Worm (Caenorhabditis elegans) whole organism, young adult: ENCODE results near the gene W05E10.2.

ENCODE experiments used
- B0035.1 ChIP-seq: sonication (generic microtip); optimal IDR thresholded peaks from 2 replicates; lab custom pipeline; 2016; ENCODE audit warnings: missing genetic modification characterization, mild to moderate bottlenecking, missing compliant biosample characterization, missing genotype, missing genetic modification reagents
- C06A6.2 ChIP-seq: fragments of 200-800 bp; sonication (Bioruptor generic); conservative IDR thresholded peaks from 2 replicates; pipeline ENCODE4 v1.3.6; 2022; ENCODE audit warnings: missing genetic modification characterization, missing compliant biosample characterization
- F10E7.11 ChIP-seq: sonication (generic microtip); optimal IDR thresholded peaks from 2 replicates; lab custom pipeline; 2017; ENCODE audit warnings: mild to moderate bottlenecking, missing genetic modification characterization, moderate library complexity, missing compliant biosample characterization
- F52B5.7 ChIP-seq: sonication (generic microtip); optimal IDR thresholded peaks from 2 replicates; lab custom pipeline; 2016; ENCODE audit warnings: mild to moderate bottlenecking, missing genetic modification characterization, missing compliant biosample characterization
- F55B11.4 ChIP-seq: sonication (generic microtip); optimal IDR thresholded peaks from 2 replicates; lab custom pipeline; 2016; ENCODE audit warnings: missing compliant biosample characterization, missing genetic modification characterization, borderline replicate concordance; ENCODE audit not compliant: insufficient read depth
- F57C9.4 ChIP-seq: sonication (generic microtip); optimal IDR thresholded peaks from 2 replicates; lab custom pipeline; 2017; ENCODE audit warnings: mild to moderate bottlenecking, missing genetic modification characterization, missing compliant biosample characterization
- K11D2.4 ChIP-seq: fragments of 200-800 bp; sonication (Bioruptor generic); IDR thresholded peaks from 2 replicates; pipeline ENCODE4 v1.3.6; 2022; ENCODE audit warnings: missing genetic modification reagents, missing genetic modification characterization, missing compliant biosample characterization
- T07F8.4 ChIP-seq: sonication (generic microtip); optimal IDR thresholded peaks from 2 replicates; lab custom pipeline; 2016; ENCODE audit warnings: mild to moderate bottlenecking, missing genetic modification characterization, moderate library complexity, missing compliant biosample characterization
- Y79H2A.3 ChIP-seq: fragments of 200-800 bp; sonication (Bioruptor generic); conservative IDR thresholded peaks from 2 replicates; pipeline ENCODE4 v1.3.6; 2022; ENCODE audit warnings: missing genetic modification reagents, missing genetic modification characterization, missing compliant biosample characterization
- aptf-3 ChIP-seq: fragments of 200-800 bp; sonication (Bioruptor generic); IDR thresholded peaks from 2 replicates; pipeline ENCODE4 v1.3.6; 2022; ENCODE audit warnings: missing genetic modification characterization, missing compliant biosample characterization
- atf-7 ChIP-seq: sonication (generic microtip); optimal IDR thresholded peaks from 2 replicates; lab custom pipeline; 2017; ENCODE audit warnings: mild to moderate bottlenecking, missing genetic modification characterization, missing compliant biosample characterization
- bed-2 ChIP-seq: fragments of 200-800 bp; sonication (Bioruptor generic); IDR thresholded peaks from 2 replicates; pipeline ENCODE4 v1.3.6; 2022; ENCODE audit warnings: missing genetic modification reagents, missing genetic modification characterization, missing compliant biosample characterization
- ceh-27 ChIP-seq: fragments of 200-800 bp; sonication (Bioruptor generic); optimal IDR thresholded peaks from 2 replicates; lab custom pipeline; 2018; ENCODE audit warnings: mild to moderate bottlenecking, missing genetic modification characterization, moderate library complexity, missing compliant biosample characterization
- ceh-58 ChIP-seq: fragments of 200-800 bp; sonication (Bioruptor generic); IDR thresholded peaks from 2 replicates; pipeline ENCODE4 v1.3.6; 2022; ENCODE audit warnings: missing genetic modification characterization, missing compliant biosample characterization
- chd-7 ChIP-seq: sonication (generic microtip); optimal IDR thresholded peaks from 2 replicates; lab custom pipeline; 2016; ENCODE audit warnings: mild to moderate bottlenecking, missing genetic modification characterization, moderate library complexity, missing compliant biosample characterization
- dpff-1 ChIP-seq: sonication (generic microtip); optimal IDR thresholded peaks from 2 replicates; lab custom pipeline; 2017; ENCODE audit warnings: mild to moderate bottlenecking, missing genetic modification characterization, missing compliant biosample characterization
- dpl-1 ChIP-seq: fragments of 150-350 bp; optimal IDR thresholded peaks from 2 replicates; lab custom pipeline; 2014; ENCODE audit warnings: missing biosample characterization, missing genetic modification reagents, missing genetic modification characterization
- efl-1 ChIP-seq: fragments of 150-350 bp; optimal IDR thresholded peaks from 2 replicates; lab custom pipeline; 2014; ENCODE audit warnings: missing biosample characterization, missing genetic modification reagents, missing genetic modification characterization
- egrh-3 ChIP-seq: fragments of 200-800 bp; sonication (Bioruptor generic); IDR thresholded peaks from 2 replicates; pipeline ENCODE4 v1.3.6; 2022; ENCODE audit warnings: missing genetic modification reagents, missing genetic modification characterization, missing compliant biosample characterization
- ekl-4 ChIP-seq: fragments of 200-800 bp; sonication (Bioruptor generic); IDR thresholded peaks from 2 replicates; pipeline ENCODE4 v1.3.6; 2022; ENCODE audit warnings: missing genetic modification reagents, missing genetic modification characterization, missing compliant biosample characterization
- gei-17 ChIP-seq: fragments of 200-800 bp; sonication (Bioruptor generic); optimal IDR thresholded peaks from 2 replicates; lab custom pipeline; 2018; ENCODE audit warnings: mild to moderate bottlenecking, missing genetic modification characterization, missing compliant biosample characterization
- him-1 ChIP-seq: sonication (generic microtip); optimal IDR thresholded peaks from 2 replicates; lab custom pipeline; 2016; ENCODE audit warnings: missing genotype, missing genetic modification reagents, missing genetic modification characterization, missing compliant biosample characterization
- hlh-12 ChIP-seq: sonication (generic microtip); optimal IDR thresholded peaks from 2 replicates; lab custom pipeline; 2016; ENCODE audit warnings: missing genetic modification characterization, missing compliant biosample characterization
- hmg-1.2 ChIP-seq: fragments of 200-800 bp; sonication (Bioruptor generic); IDR thresholded peaks from 2 replicates; pipeline ENCODE4 v1.3.6; 2022; ENCODE audit warnings: missing genetic modification reagents, missing genetic modification characterization, missing compliant biosample characterization
- hmg-20 ChIP-seq: fragments of 200-800 bp; sonication (Bioruptor generic); IDR thresholded peaks from 2 replicates; pipeline ENCODE4 v1.3.6; 2022; ENCODE audit warnings: missing genetic modification reagents, missing genetic modification characterization, missing compliant biosample characterization
- lin-35 ChIP-seq, 3 experiments: fragments of 150-350 bp in 2 of 3; sonication (generic microtip) in 1 of 3; optimal IDR thresholded peaks; 2 replicates each; lab custom pipeline; 2014 to 2018; ENCODE audit warnings: missing biosample characterization in 3 of 3, missing genetic modification characterization in 3 of 3, missing genetic modification reagents in 3 of 3
- madf-8 ChIP-seq: fragments of 200-800 bp; sonication (Bioruptor generic); conservative IDR thresholded peaks from 2 replicates; pipeline ENCODE4 v1.3.6; 2022; ENCODE audit warnings: missing genetic modification reagents, missing genetic modification characterization, missing compliant biosample characterization
- mel-28 ChIP-seq: sonication (generic microtip); optimal IDR thresholded peaks from 2 replicates; lab custom pipeline; 2016; ENCODE audit warnings: borderline replicate concordance, mild to moderate bottlenecking, missing genetic modification characterization, missing compliant biosample characterization
- nfya-2 ChIP-seq: fragments of 200-800 bp; sonication (Bioruptor generic); IDR thresholded peaks from 2 replicates; pipeline ENCODE4 v1.3.6; 2022; ENCODE audit warnings: missing genetic modification reagents, missing genetic modification characterization, missing compliant biosample characterization
- nhr-27 ChIP-seq: fragments of 200-800 bp; sonication (Bioruptor generic); optimal IDR thresholded peaks from 2 replicates; lab custom pipeline; 2018; ENCODE audit warnings: mild to moderate bottlenecking, missing genetic modification characterization, moderate library complexity, missing compliant biosample characterization
- nhr-80 ChIP-seq: sonication (generic microtip); optimal IDR thresholded peaks from 2 replicates; lab custom pipeline; 2016; ENCODE audit warnings: missing genetic modification characterization, missing compliant biosample characterization
- somi-1 ChIP-seq: fragments of 200-800 bp; sonication (Bioruptor generic); optimal IDR thresholded peaks from 2 replicates; lab custom pipeline; 2018; ENCODE audit warnings: mild to moderate bottlenecking, missing genetic modification characterization, missing compliant biosample characterization
- tlf-1 ChIP-seq: fragments of 200-800 bp; sonication (Bioruptor generic); optimal IDR thresholded peaks from 2 replicates; lab custom pipeline; 2018; ENCODE audit warnings: mild to moderate bottlenecking, missing genetic modification characterization, missing compliant biosample characterization
- ztf-18 ChIP-seq: sonication (generic microtip); optimal IDR thresholded peaks from 2 replicates; lab custom pipeline; 2016; ENCODE audit warnings: missing genotype, mild to moderate bottlenecking, missing genetic modification characterization, missing compliant biosample characterization
- ztf-28 ChIP-seq: fragments of 200-800 bp; sonication (Bioruptor generic); IDR thresholded peaks from 2 replicates; pipeline ENCODE4 v1.3.6; 2022; ENCODE audit warnings: missing genetic modification reagents, missing genetic modification characterization, missing compliant biosample characterization
- ztf-3 ChIP-seq: fragments of 200-800 bp; sonication (Bioruptor generic); optimal IDR thresholded peaks from 2 replicates; lab custom pipeline; 2018; ENCODE audit warnings: mild to moderate bottlenecking, missing genetic modification characterization, missing compliant biosample characterization

The W05E10.2 gene

DNA sequence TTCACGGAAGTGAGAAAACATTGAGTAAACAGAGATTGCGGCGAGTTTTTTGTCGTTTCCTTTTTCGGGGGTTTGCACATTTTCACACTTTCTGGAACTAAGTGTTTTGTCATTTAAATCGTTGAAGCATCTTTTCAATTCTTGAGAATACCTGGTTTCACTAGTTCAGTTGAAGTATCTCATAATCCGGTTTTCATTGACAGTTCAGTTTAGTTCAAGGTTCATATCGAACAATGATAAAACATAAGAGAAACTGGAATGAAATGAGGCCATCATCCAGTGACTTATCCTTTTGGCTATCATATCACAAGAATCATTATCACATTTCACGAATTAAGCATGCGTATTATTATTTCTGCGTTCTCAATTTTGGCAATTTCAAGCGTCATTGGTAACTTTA is 19.8 kb upstream of the W05E10.2 start, which contains the start of gene F46F3.3:
F46F3.3 (plus strand) TSS at position 301 of the 400 bp plus-strand sequence.
- TF ChIP-seq hmg-20 (GFP tag; lab: Robert Waterston, UW) = no peak

DNA sequence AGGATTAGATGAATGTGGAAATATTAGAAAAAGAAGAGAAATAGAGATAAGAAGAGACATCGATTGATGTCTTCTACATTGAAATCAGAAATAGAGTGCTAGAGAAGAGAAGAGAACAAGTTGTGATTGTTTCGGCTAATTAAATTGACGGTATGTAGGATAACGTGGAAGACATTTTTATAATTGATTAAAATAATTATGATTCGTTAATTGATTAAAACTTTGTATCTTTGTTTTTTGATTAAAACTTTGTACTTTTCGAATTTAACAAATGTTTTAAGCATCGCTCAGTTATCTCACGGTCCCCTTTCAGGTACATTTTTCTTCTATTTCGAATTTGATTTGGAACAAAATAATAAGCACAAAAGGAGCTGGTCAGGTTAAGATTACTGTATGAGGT is 14.5 kb upstream of the W05E10.2 start, which contains the start of gene lgc-44:
lgc-44 (minus strand) TSS at position 101 of the 400 bp plus-strand sequence.
- no peak for TF ChIP-seq nfya-2 (GFP tag; lab: Robert Waterston, UW)
- TF ChIP-seq F52B5.7 (tag; lab: Kevin White, UChicago) = no peak
- no peak for TF ChIP-seq mel-28
- TF ChIP-seq efl-1 = no peak
- TF ChIP-seq T07F8.4 = no peak
- no peak for TF ChIP-seq atf-7 (tag; lab: Kevin White, UChicago)
- no peak for TF ChIP-seq F57C9.4 (tag; lab: Kevin White, UChicago)
- no peak for TF ChIP-seq nhr-27
- no peak for TF ChIP-seq ekl-4 (GFP tag; lab: Robert Waterston, UW)
- TF ChIP-seq K11D2.4 (GFP tag; lab: Robert Waterston, UW) = no peak
- no peak for TF ChIP-seq hlh-12 (tag; lab: Kevin White, UChicago)
- TF ChIP-seq tlf-1 = no peak
- TF ChIP-seq ceh-27 (GFP tag; lab: Kevin White, UChicago) = no peak

DNA sequence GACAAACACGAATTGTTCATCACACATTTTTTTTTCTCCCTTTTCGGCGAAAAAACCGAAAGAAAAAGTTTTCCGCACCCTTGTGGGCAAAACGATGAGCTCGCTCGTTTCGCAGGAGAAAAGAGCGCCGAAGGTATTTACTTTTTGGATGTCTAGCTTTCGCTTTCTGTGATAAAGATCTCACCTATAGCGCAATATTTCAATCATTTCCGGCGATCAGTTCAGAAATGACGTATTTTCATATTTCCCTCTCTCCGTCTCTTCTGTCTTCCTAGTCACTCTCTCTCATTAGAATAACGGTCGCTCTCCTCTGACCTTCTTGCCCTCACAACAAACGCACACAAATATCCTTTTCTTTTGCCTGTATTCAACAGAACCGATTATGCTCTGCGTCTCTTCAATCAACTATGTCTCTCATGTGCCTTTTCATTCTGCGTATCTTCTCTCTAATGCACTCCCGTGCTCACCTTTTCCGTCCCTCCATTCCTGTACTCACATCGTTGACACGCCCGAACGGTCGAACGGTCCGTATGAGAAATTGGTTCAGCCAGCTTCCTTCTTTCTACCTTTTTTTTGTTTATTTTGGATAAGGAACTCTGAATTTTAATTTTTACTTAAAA is 13.1 kb upstream of the W05E10.2 start:
- TF ChIP-seq ztf-3 (GFP tag; lab: Kevin White, UChicago) (no peak), chd-7 (no peak), somi-1 (no peak), hmg-1.2 (GFP tag; lab: Robert Waterston, UW) (peak; percentile 90)

DNA sequence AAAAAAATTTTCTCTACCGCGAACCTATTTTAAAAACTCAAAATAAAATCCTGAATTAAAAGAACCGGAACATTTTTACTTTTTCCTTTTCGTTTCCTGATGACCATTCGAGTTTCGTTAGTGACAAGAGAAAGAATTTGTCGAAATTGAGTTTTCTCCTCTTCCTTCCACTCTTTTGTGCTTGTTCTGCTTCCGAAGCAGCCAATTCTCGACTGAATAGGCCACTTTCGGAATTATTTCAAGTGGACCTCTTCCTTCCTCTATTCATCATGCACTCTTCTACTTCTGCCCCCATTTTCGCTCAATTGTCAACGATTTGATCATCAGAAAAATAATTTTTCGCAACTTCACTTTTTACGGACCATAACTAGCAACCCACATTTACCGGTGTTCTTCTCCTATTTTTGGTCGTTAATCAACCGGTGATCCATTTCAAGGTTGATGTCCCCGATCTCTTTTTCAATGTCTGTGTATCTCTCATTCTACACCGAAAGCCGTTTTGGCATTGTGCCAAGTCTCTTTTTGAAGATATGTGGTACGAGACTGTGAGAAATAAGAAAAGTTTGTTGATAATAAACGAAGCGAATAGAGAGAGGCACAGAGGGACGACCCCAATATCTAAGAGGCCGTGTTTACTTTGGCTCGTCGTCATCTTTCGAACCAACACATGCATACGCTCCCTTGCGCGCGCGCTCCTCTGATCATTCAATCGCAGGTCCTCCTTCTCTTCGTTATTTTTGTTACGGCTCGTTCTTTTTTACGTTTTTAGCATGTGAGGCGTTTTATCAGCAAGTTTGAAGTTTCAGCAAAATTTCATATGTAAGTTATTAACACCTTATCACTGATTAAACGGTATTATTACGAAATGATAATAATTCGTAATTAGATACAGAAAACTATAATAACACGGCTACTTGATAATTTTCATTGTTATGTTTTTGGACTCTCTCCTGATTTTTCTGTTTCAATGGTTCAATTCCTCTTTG is 12.1 kb upstream of the W05E10.2 start:
- TF ChIP-seq B0035.1 (tag; lab: Kevin White, UChicago) (no peak), nhr-80 (peak; percentile 7)

DNA sequence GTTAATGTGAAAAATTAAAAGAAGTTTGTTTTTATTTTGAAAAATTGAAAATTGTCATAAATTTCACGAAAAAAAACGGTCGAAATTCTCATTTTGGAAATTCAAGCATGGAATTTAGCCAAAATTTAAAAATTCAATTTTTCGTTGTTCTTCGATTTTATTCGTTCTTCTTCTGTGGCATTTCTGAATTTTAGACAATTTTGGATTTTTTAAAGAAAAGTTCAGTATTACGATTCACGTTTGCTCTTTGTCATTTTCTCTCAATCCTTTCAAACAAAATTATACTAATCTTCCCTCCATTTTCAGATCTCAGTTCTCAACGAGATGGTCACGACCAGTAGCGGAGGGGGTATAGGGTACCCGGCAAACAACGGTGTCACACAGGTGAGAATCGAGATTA is 11.3 kb upstream of the W05E10.2 start, which contains the start of gene ape-1:
ape-1 (plus strand) TSS at position 301 of the 400 bp plus-strand sequence.
- TF ChIP-seq C06A6.2 (GFP tag; lab: Robert Waterston, UW) (no peak), Y79H2A.3 (GFP tag; lab: Robert Waterston, UW) (no peak), ztf-18 (tag; lab: Kevin White, UChicago) (no peak), gei-17 (GFP tag; lab: Kevin White, UChicago) (no peak), dpff-1 (tag; lab: Kevin White, UChicago) (no peak), egrh-3 (no peak), him-1 (tag; lab: Kevin White, UChicago) (no peak), aptf-3 (GFP tag; lab: Robert Waterston, UW) (no peak), bed-2 (GFP tag; lab: Robert Waterston, UW) (no peak), efl-1 (no peak), lin-35 (GFP tag; optimal IDR thresholded peaks at IDR 0.05; lab: Kevin White, UChicago) (no peak), F55B11.4 (tag; lab: Kevin White, UChicago) (no peak), ztf-28 (GFP tag; lab: Robert Waterston, UW) (no peak), T07F8.4 (no peak), madf-8 (GFP tag; lab: Robert Waterston, UW) (no peak), F10E7.11 (tag; lab: Kevin White, UChicago) (no peak), K11D2.4 (GFP tag; lab: Robert Waterston, UW) (no peak), ceh-58 (GFP tag; lab: Robert Waterston, UW) (no peak), dpl-1 (no peak)
